Fruit fly (Drosophila melanogaster): Measurements from ENCODE around the gene gnu.

Gene gnu

dm6 chr3L:14786230-14786850 lies 16.8 kb downstream of the gnu start, which contains the start of the genes bmm and Tdrd3 (continued):
- TF ChIP-seq knrl (GFP tag; IDR thresholded peaks at IDR 0.05; ENCODE audit: partially characterized antibody) (peak; percentile 93), fd64A (GFP tag; optimal IDR thresholded peaks at IDR 0.05) (no peak), fru (optimal IDR thresholded peaks at IDR 0.05) (no peak), croc (GFP tag; conservative IDR thresholded peaks at IDR 0.05) (peak; percentile 64), Jarid2 (GFP tag; optimal IDR thresholded peaks at IDR 0.05) (peak; percentile 88), Awh (GFP tag; IDR thresholded peaks at IDR 0.05) (peak; percentile 31; the same call in 1 of the 2 replicates), Poxn (GFP tag; IDR thresholded peaks at IDR 0.05) (peak; percentile 52; the same call in 1 of the 2 replicates), h (optimal IDR thresholded peaks at IDR 0.05) (no peak), CG11247 (GFP tag; IDR thresholded peaks at IDR 0.05) (peak; percentile 80), Dfd (GFP tag; optimal IDR thresholded peaks at IDR 0.05) (no peak), CG18619 (GFP tag; optimal IDR thresholded peaks at IDR 0.05) (peak; percentile 69), HLH4C (GFP tag; IDR thresholded peaks at IDR 0.05; ENCODE audit: partially characterized antibody) (peak; percentile 82), CG8765 (GFP tag; IDR thresholded peaks at IDR 0.05) (peak; percentile 71), salm (tag; optimal IDR thresholded peaks at IDR 0.05) (peak; percentile 67), CG2120 (GFP tag; optimal IDR thresholded peaks at IDR 0.05) (peak; percentile 84), CG3281 (GFP tag; optimal IDR thresholded peaks at IDR 0.05) (peak; percentile 79), CG5953 (GFP tag; IDR thresholded peaks at IDR 0.05) (peak; percentile 63; the same call in 1 of the 2 replicates), Fer1 (GFP tag; optimal IDR thresholded peaks at IDR 0.05) (peak; percentile 74), Hsf (GFP tag; optimal IDR thresholded peaks at IDR 0.05) (peak; percentile 66), lab (GFP tag; optimal IDR thresholded peaks at IDR 0.05) (peak; percentile 73), odd (GFP tag; optimal IDR thresholded peaks at IDR 0.05) (peak; percentile 57), CG11085 (GFP tag; IDR thresholded peaks at IDR 0.05) (peak; percentile 78), gsb-n (tag; optimal IDR thresholded peaks at IDR 0.05) (peak; percentile 68), phol (tag; optimal IDR thresholded peaks at IDR 0.05) (peak; percentile 89), CG11695 (GFP tag; IDR thresholded peaks at IDR 0.05) (0 out of 3 replicates have a peak, but pooled peaks have one; percentile 12), Asciz (GFP tag; optimal IDR thresholded peaks at IDR 0.05) (peak; percentile 63), mld (GFP tag; IDR thresholded peaks at IDR 0.05; ENCODE audit: partially characterized antibody) (peak; percentile 71; the same call in 1 of the 3 replicates), oc (tag; optimal IDR thresholded peaks at IDR 0.05) (peak; percentile 51), CG12104 (GFP tag; optimal IDR thresholded peaks at IDR 0.05) (peak; percentile 83), Max (GFP tag; optimal IDR thresholded peaks at IDR 0.05) (peak; percentile 39), CG11696 (GFP tag; IDR thresholded peaks at IDR 0.05) (no peak), emc (GFP tag; optimal IDR thresholded peaks at IDR 0.05) (no peak), CG1832 (GFP tag; optimal IDR thresholded peaks at IDR 0.05) (no peak), ind (GFP tag; optimal IDR thresholded peaks at IDR 0.05) (peak; percentile 87), ab (GFP tag; optimal IDR thresholded peaks at IDR 0.05) (no peak), CG2875 (GFP tag; optimal IDR thresholded peaks at IDR 0.05) (peak; percentile 24), pum (GFP tag; optimal IDR thresholded peaks at IDR 0.05) (peak; percentile 46), Fer2 (tag; optimal IDR thresholded peaks at IDR 0.05) (peak; percentile 80), jing (GFP tag; optimal IDR thresholded peaks at IDR 0.05) (no peak), sens-2 (GFP tag; IDR thresholded peaks at IDR 0.05) (0 out of 2 replicates have a peak, but pooled peaks have one; percentile 3), NK7.1 (GFP tag; optimal IDR thresholded peaks at IDR 0.05) (no peak), Lim3 (GFP tag; IDR thresholded peaks at IDR 0.05) (no peak), CG16779 (GFP tag; IDR thresholded peaks at IDR 0.05) (peak; percentile 15; the same call in 1 of the 2 replicates), nerfin-1 (tag; optimal IDR thresholded peaks at IDR 0.05) (peak; percentile 68), B-H2 (GFP tag; optimal IDR thresholded peaks at IDR 0.05) (peak; percentile 80), CG12155 (GFP tag; optimal IDR thresholded peaks at IDR 0.05) (peak; percentile 84), CG13775 (GFP tag; optimal IDR thresholded peaks at IDR 0.05) (peak; percentile 90), CG43689 (GFP tag; IDR thresholded peaks at IDR 0.05) (no peak), CG8290 (GFP tag; optimal IDR thresholded peaks at IDR 0.05) (peak; percentile 89), CG8290 (tag; optimal IDR thresholded peaks at IDR 0.05) (peak; percentile 62 to 83), peb (GFP tag; IDR thresholded peaks at IDR 0.05) (no peak)

Measured in whole organism, embryonic.